Fruit fly (Drosophila melanogaster) whole organism, embryonic: ENCODE data around the gene Fum1.

Experiments used
- Aef1 ChIP-seq: fragments of 200-800 bp; sonication (Bioruptor generic); IDR thresholded peaks from 3 replicates; pipeline ENCODE4 v1.3.6; 2022; ENCODE audit warnings: missing biosample characterization, missing genetic modification characterization
- CG1024 ChIP-seq: fragments of 200-800 bp; sonication (Bioruptor generic); IDR thresholded peaks from 2 replicates; pipeline ENCODE4 v1.3.6; 2022; ENCODE audit warnings: missing biosample characterization, missing genetic modification characterization
- CG10366 ChIP-seq: fragments of 200-800 bp; sonication (Bioruptor generic); IDR thresholded peaks from 2 replicates; pipeline ENCODE4 v1.3.6; 2022; ENCODE audit warnings: missing biosample characterization, missing genetic modification characterization
- CG10462 ChIP-seq: fragments of 200-800 bp; sonication (Bioruptor generic); optimal IDR thresholded peaks from 2 replicates; lab custom pipeline; 2016; ENCODE audit warnings: missing biosample characterization, missing genetic modification characterization
- CG11093 ChIP-seq: fragments of 200-800 bp; sonication (Bioruptor generic); IDR thresholded peaks from 3 replicates; pipeline ENCODE4 v1.3.6; 2022; ENCODE audit warnings: missing biosample characterization, missing genetic modification characterization
- CG12219 ChIP-seq: fragments of 200-800 bp; sonication (Bioruptor generic); optimal IDR thresholded peaks from 3 replicates; lab custom pipeline; 2018; ENCODE audit warnings: missing biosample characterization, mild to moderate bottlenecking, missing genetic modification characterization
- CG13287 ChIP-seq: fragments of 200-800 bp; sonication (Bioruptor generic); IDR thresholded peaks from 2 replicates; pipeline ENCODE4 v1.3.6; 2022; ENCODE audit warnings: missing biosample characterization, missing genetic modification characterization; ENCODE audit not compliant: partially characterized antibody
- CG13894 ChIP-seq: fragments of 200-800 bp; sonication (Bioruptor generic); optimal IDR thresholded peaks from 3 replicates; lab custom pipeline; 2018; ENCODE audit warnings: missing biosample characterization, mild to moderate bottlenecking, missing genetic modification characterization, moderate library complexity
- CG17385 ChIP-seq: fragments of 200-800 bp; sonication (Bioruptor generic); optimal IDR thresholded peaks from 3 replicates; lab custom pipeline; 2018; ENCODE audit warnings: missing biosample characterization, mild to moderate bottlenecking, missing genetic modification characterization
- CG2116 ChIP-seq: fragments of 200-800 bp; sonication (Bioruptor generic); optimal IDR thresholded peaks from 3 replicates; lab custom pipeline; 2018; ENCODE audit warnings: missing biosample characterization, mild to moderate bottlenecking, missing genetic modification characterization
- CG31441 ChIP-seq: fragments of 200-800 bp; sonication (Bioruptor generic); IDR thresholded peaks from 2 replicates; pipeline ENCODE4 v1.3.6; 2022; ENCODE audit warnings: missing biosample characterization, missing genetic modification characterization
- CG3281 ChIP-seq: fragments of 200-800 bp; sonication (Bioruptor generic); optimal IDR thresholded peaks from 3 replicates; lab custom pipeline; 2017; ENCODE audit warnings: missing biosample characterization, mild to moderate bottlenecking, missing genetic modification characterization
- CG43689 ChIP-seq: fragments of 200-800 bp; sonication (Bioruptor generic); IDR thresholded peaks from 2 replicates; pipeline ENCODE4 v1.3.6; 2022; ENCODE audit warnings: missing biosample characterization, missing genetic modification characterization
- CG4617 ChIP-seq: fragments of 200-800 bp; sonication (Bioruptor generic); optimal IDR thresholded peaks from 3 replicates; lab custom pipeline; 2016; ENCODE audit warnings: missing biosample characterization, missing genetic modification characterization, borderline replicate concordance
- CG6254 ChIP-seq: fragments of 200-800 bp; sonication (Bioruptor generic); optimal IDR thresholded peaks from 3 replicates; lab custom pipeline; 2017; ENCODE audit warnings: mild to moderate bottlenecking, missing biosample characterization, missing genetic modification reagents, missing genetic modification characterization
- CG7987 ChIP-seq: fragments of 200-800 bp; sonication (Bioruptor generic); optimal IDR thresholded peaks from 2 replicates; lab custom pipeline; 2018; ENCODE audit warnings: missing biosample characterization, mild to moderate bottlenecking, missing genetic modification characterization, moderate library complexity
- CG9932 ChIP-seq: fragments of 200-800 bp; sonication (Bioruptor generic); IDR thresholded peaks from 2 replicates; pipeline ENCODE4 v1.3.6; 2022; ENCODE audit warnings: missing biosample characterization, missing genetic modification characterization
- Chrac-16 ChIP-seq: fragments of 200-800 bp; sonication (Bioruptor generic); optimal IDR thresholded peaks from 3 replicates; lab custom pipeline; 2016; ENCODE audit warnings: missing biosample characterization, missing genetic modification characterization
- Dip3 ChIP-seq: fragments of 200-800 bp; sonication (Bioruptor generic); optimal IDR thresholded peaks from 3 replicates; lab custom pipeline; 2016; ENCODE audit warnings: missing biosample characterization, missing genetic modification characterization
- Ets65A ChIP-seq: fragments of 200-800 bp; sonication (Bioruptor generic); peaks from one replicate; lab custom pipeline; 2016; ENCODE audit warnings: missing biosample characterization, missing genetic modification characterization
- Gsc ChIP-seq: fragments of 200-800 bp; sonication (Bioruptor generic); IDR thresholded peaks from 2 replicates; pipeline ENCODE4 v1.3.6; 2022; ENCODE audit warnings: missing biosample characterization, missing genetic modification characterization
- Gug ChIP-seq: fragments of 200-800 bp; sonication (Bioruptor generic); IDR thresholded peaks from 4 replicates; pipeline ENCODE4 v1.3.6; 2022; ENCODE audit warnings: missing biosample characterization, missing genetic modification characterization
- HLH54F ChIP-seq: fragments of 200-800 bp; sonication (Bioruptor generic); optimal IDR thresholded peaks from 3 replicates; lab custom pipeline; 2016; ENCODE audit warnings: missing biosample characterization, missing genetic modification characterization
- Hand ChIP-seq: fragments of 200-800 bp; sonication (Bioruptor generic); optimal IDR thresholded peaks from 2 replicates; lab custom pipeline; 2017; ENCODE audit warnings: mild to moderate bottlenecking, missing biosample characterization, missing genetic modification reagents, missing genetic modification characterization
- Hmr ChIP-seq: fragments of 200-800 bp; sonication (Bioruptor generic); optimal IDR thresholded peaks from 3 replicates; lab custom pipeline; 2017; ENCODE audit warnings: mild to moderate bottlenecking, missing biosample characterization, missing genetic modification reagents, missing genetic modification characterization
- Hr39 ChIP-seq: fragments of >200 bp; optimal IDR thresholded peaks from 2 replicates; lab custom pipeline; 2017
- Hsf ChIP-seq: fragments of 200-800 bp; sonication (Bioruptor generic); optimal IDR thresholded peaks from 3 replicates; lab custom pipeline; 2016; ENCODE audit warnings: missing biosample characterization, missing genetic modification characterization
- Opbp ChIP-seq: fragments of 200-800 bp; sonication (Bioruptor generic); IDR thresholded peaks from 3 replicates; pipeline ENCODE4 v1.3.6; 2022; ENCODE audit warnings: missing biosample characterization, missing genetic modification characterization; ENCODE audit not compliant: partially characterized antibody
- Scr ChIP-seq: fragments of 200-800 bp; sonication (Bioruptor generic); IDR thresholded peaks from 2 replicates; pipeline ENCODE4 v1.3.6; 2022; ENCODE audit warnings: missing biosample characterization, missing genetic modification characterization; ENCODE audit not compliant: partially characterized antibody
- Six4 ChIP-seq: fragments of 200-800 bp; sonication (Bioruptor generic); optimal IDR thresholded peaks from 2 replicates; lab custom pipeline; 2016; ENCODE audit warnings: missing biosample characterization, missing genetic modification characterization
- bigmax ChIP-seq: fragments of 200-800 bp; sonication (Bioruptor generic); optimal IDR thresholded peaks from 2 replicates; lab custom pipeline; 2018; ENCODE audit warnings: missing biosample characterization, mild to moderate bottlenecking, missing genetic modification characterization
- bowl ChIP-seq: fragments of 200-800 bp; sonication (Bioruptor generic); IDR thresholded peaks from 2 replicates; pipeline ENCODE4 v1.3.6; 2022; ENCODE audit warnings: missing biosample characterization, missing genetic modification characterization
- cato ChIP-seq: fragments of 200-800 bp; sonication (Bioruptor generic); optimal IDR thresholded peaks from 2 replicates; lab custom pipeline; 2016; ENCODE audit warnings: missing biosample characterization, missing genetic modification characterization, borderline replicate concordance
- chif ChIP-seq, 2 experiments: fragments of 200-800 bp; sonication (Bioruptor generic); optimal IDR thresholded peaks; 3 replicates each; lab custom pipeline; 2016; ENCODE audit warnings: missing biosample characterization in 2 of 2, missing genetic modification characterization in 2 of 2
- chinmo ChIP-seq: fragments of 200-800 bp; sonication (Bioruptor generic); IDR thresholded peaks from 4 replicates; pipeline ENCODE4 v1.3.6; 2022; ENCODE audit warnings: missing biosample characterization, missing genetic modification characterization; ENCODE audit not compliant: partially characterized antibody
- da ChIP-seq: fragments of 200-800 bp; sonication (Bioruptor generic); optimal IDR thresholded peaks from 2 replicates; lab custom pipeline; 2016; ENCODE audit warnings: missing biosample characterization, missing genetic modification characterization
- dmrt99B ChIP-seq: fragments of 200-800 bp; sonication (Bioruptor generic); optimal IDR thresholded peaks from 2 replicates; lab custom pipeline; 2018; ENCODE audit warnings: missing biosample characterization, mild to moderate bottlenecking, missing genetic modification characterization, moderate library complexity
- esg ChIP-seq: fragments of 200-800 bp; sonication (Bioruptor generic); conservative IDR thresholded peaks from 2 replicates; pipeline ENCODE4 v1.3.6; 2022; ENCODE audit warnings: missing biosample characterization, missing genetic modification characterization
- gsb-n ChIP-seq: fragments of 200-800 bp; sonication (Bioruptor generic); optimal IDR thresholded peaks from 3 replicates; lab custom pipeline; 2018; ENCODE audit warnings: missing biosample characterization, mild to moderate bottlenecking, missing genetic modification characterization
- hb ChIP-seq: fragments of 200-800 bp; sonication (Bioruptor generic); IDR thresholded peaks from 3 replicates; pipeline ENCODE4 v1.3.6; 2022; ENCODE audit warnings: missing biosample characterization, missing genetic modification characterization; ENCODE audit not compliant: partially characterized antibody
- lab ChIP-seq: fragments of 200-800 bp; sonication (Bioruptor generic); optimal IDR thresholded peaks from 3 replicates; lab custom pipeline; 2017; ENCODE audit warnings: missing biosample characterization, missing genetic modification characterization, mild to moderate bottlenecking, moderate library complexity, missing genetic modification reagents
- mirr ChIP-seq: fragments of 200-800 bp; sonication (Bioruptor generic); optimal IDR thresholded peaks from 3 replicates; lab custom pipeline; 2018; ENCODE audit warnings: missing biosample characterization, mild to moderate bottlenecking, missing genetic modification characterization
- pb ChIP-seq: fragments of 200-800 bp; sonication (Bioruptor generic); optimal IDR thresholded peaks from 3 replicates; lab custom pipeline; 2016; ENCODE audit warnings: missing biosample characterization, missing genetic modification characterization
- pros ChIP-seq: fragments of 200-800 bp; sonication (Bioruptor generic); optimal IDR thresholded peaks from 3 replicates; lab custom pipeline; 2019; ENCODE audit warnings: missing biosample characterization, mild to moderate bottlenecking, missing genetic modification characterization, moderate library complexity
- rib ChIP-seq: fragments of 200-800 bp; sonication (Bioruptor generic); IDR thresholded peaks from 2 replicates; pipeline ENCODE4 v1.3.6; 2022; ENCODE audit warnings: missing biosample characterization, missing genetic modification characterization
- run ChIP-seq: fragments of 200-800 bp; sonication (Bioruptor generic); optimal IDR thresholded peaks from 3 replicates; lab custom pipeline; 2018; ENCODE audit warnings: missing biosample characterization, mild to moderate bottlenecking, missing genetic modification characterization
- sens-2 ChIP-seq: fragments of 200-800 bp; sonication (Bioruptor generic); IDR thresholded peaks from 2 replicates; pipeline ENCODE4 v1.3.6; 2022; ENCODE audit warnings: missing biosample characterization, missing genetic modification characterization
- sisA ChIP-seq: fragments of 200-800 bp; sonication (Bioruptor generic); IDR thresholded peaks from 2 replicates; pipeline ENCODE4 v1.3.6; 2022; ENCODE audit warnings: missing biosample characterization, missing genetic modification characterization
- trh ChIP-seq: fragments of 200-800 bp; sonication (Bioruptor generic); optimal IDR thresholded peaks from 2 replicates; lab custom pipeline; 2016; ENCODE audit warnings: missing biosample characterization, missing genetic modification characterization
- tx ChIP-seq: fragments of 200-800 bp; sonication (Bioruptor generic); optimal IDR thresholded peaks from 2 replicates; lab custom pipeline; 2016; ENCODE audit warnings: missing biosample characterization, missing genetic modification characterization
- wek ChIP-seq: fragments of 200-800 bp; sonication (Bioruptor generic); optimal IDR thresholded peaks from 3 replicates; lab custom pipeline; 2018; ENCODE audit warnings: missing biosample characterization, mild to moderate bottlenecking, missing genetic modification characterization, moderate library complexity
- zfh2 ChIP-seq: fragments of 200-800 bp; sonication (Bioruptor generic); optimal IDR thresholded peaks from 2 replicates; lab custom pipeline; 2016; ENCODE audit warnings: missing biosample characterization, missing genetic modification characterization

Gene Fum1

dm6 chrX:6694979-6695388, 16.8 kb downstream of the Fum1 start, which contains the start of gene CG14442 (continued):
- TF ChIP-seq CG11093 (GFP tag; lab: Robert Waterston, UW): no peak
- TF ChIP-seq Opbp (GFP tag; lab: Robert Waterston, UW): peak; percentile 88; the same call in 2 of the 3 replicates
- TF ChIP-seq CG17385 (GFP tag; lab: Kevin White, UChicago): no peak
- TF ChIP-seq pb (GFP tag; lab: Kevin White, UChicago): no peak
- TF ChIP-seq CG43689 (GFP tag; lab: Robert Waterston, UW): no peak
- no peak for TF ChIP-seq Six4
- no peak for TF ChIP-seq esg (GFP tag; lab: Robert Waterston, UW)
- TF ChIP-seq pros (GFP tag; lab: Kevin White, UChicago): no peak
- no peak for TF ChIP-seq Gsc
- TF ChIP-seq gsb-n: peak; percentile 68
- TF ChIP-seq CG10462: no peak
- TF ChIP-seq chinmo (GFP tag; lab: Robert Waterston, UW): peak; percentile 83
- peak; percentile 25 for TF ChIP-seq zfh2 (GFP tag; lab: Kevin White, UChicago)
- TF ChIP-seq CG4617 (GFP tag; lab: Kevin White, UChicago): peak; percentile 33
- TF ChIP-seq run (tag; lab: Kevin White, UChicago): no peak
- no peak for TF ChIP-seq trh (GFP tag; lab: Kevin White, UChicago)
- TF ChIP-seq bigmax: no peak
- TF ChIP-seq HLH54F (GFP tag; lab: Kevin White, UChicago): peak; percentile 32
- no peak for TF ChIP-seq lab (GFP tag; lab: Kevin White, UChicago)
- TF ChIP-seq CG31441 (GFP tag; lab: Robert Waterston, UW): no peak
- no peak for TF ChIP-seq CG7987 (GFP tag; lab: Kevin White, UChicago)
- TF ChIP-seq CG3281 (GFP tag; lab: Kevin White, UChicago): peak; percentile 20
- TF ChIP-seq CG1024 (GFP tag; lab: Robert Waterston, UW): no peak
- TF ChIP-seq CG6254 (GFP tag; lab: Kevin White, UChicago): no peak
- TF ChIP-seq Ets65A (GFP tag; lab: Kevin White, UChicago): peak; percentile 76
- TF ChIP-seq tx: no peak
- TF ChIP-seq sens-2 (GFP tag; lab: Robert Waterston, UW): no peak
- no peak for TF ChIP-seq bowl
- TF ChIP-seq CG2116 (GFP tag; lab: Kevin White, UChicago): peak; percentile 97
- TF ChIP-seq Gug (GFP tag; lab: Robert Waterston, UW): peak; percentile 34; the same call in 1 of the 4 replicates
- no peak for TF ChIP-seq Hand
- peak; percentile 56 for TF ChIP-seq Hmr (GFP tag; lab: Kevin White, UChicago)
- TF ChIP-seq cato (GFP tag; lab: Kevin White, UChicago): no peak
- TF ChIP-seq Chrac-16: no peak
- peak; percentile 95 for TF ChIP-seq hb (GFP tag; lab: Robert Waterston, UW)
- peak; percentile 91 for TF ChIP-seq CG13287 (GFP tag; lab: Robert Waterston, UW)
- TF ChIP-seq mirr (GFP tag; lab: Kevin White, UChicago): no peak
- TF ChIP-seq Dip3: no peak
- no peak for TF ChIP-seq wek (GFP tag; lab: Kevin White, UChicago)
- no peak for TF ChIP-seq CG12219 (GFP tag; lab: Kevin White, UChicago)
- no peak for TF ChIP-seq sisA (GFP tag; lab: Robert Waterston, UW)
- no peak for TF ChIP-seq chif (GFP tag; optimal IDR thresholded peaks at IDR 0.05; lab: Kevin White, UChicago)
- TF ChIP-seq Hr39 (lab: Kevin White, UChicago): no peak
- TF ChIP-seq Scr (GFP tag; lab: Robert Waterston, UW): peak; percentile 92
- TF ChIP-seq da (GFP tag; lab: Kevin White, UChicago): no peak
- TF ChIP-seq dmrt99B (tag; lab: Kevin White, UChicago): no peak
- TF ChIP-seq CG9932 (GFP tag; lab: Robert Waterston, UW): peak; percentile 72
- TF ChIP-seq CG10366 (GFP tag; lab: Robert Waterston, UW): no peak
- peak; percentile 66 for TF ChIP-seq CG13894 (tag; lab: Kevin White, UChicago)
- peak; percentile 46 for TF ChIP-seq Hsf (GFP tag; lab: Kevin White, UChicago)
- TF ChIP-seq Aef1 (GFP tag; lab: Robert Waterston, UW): 0 out of 3 replicates have a peak, but pooled peaks have one; percentile 14
- TF ChIP-seq rib (GFP tag; lab: Robert Waterston, UW): no peak
